Worm (Caenorhabditis elegans) whole organism, midembryonic: ENCODE data around the gene T22B2.3.

Experiments
- cog-1 ChIP-seq: sonication (generic microtip); optimal IDR thresholded peaks from 2 replicates; lab custom pipeline; 2016; ENCODE audit warnings: missing genetic modification characterization, missing compliant biosample characterization
- flt-1 ChIP-seq: fragments of 200-800 bp; sonication (Bioruptor generic); IDR thresholded peaks from 2 replicates; pipeline ENCODE4 v1.3.6; 2022; ENCODE audit warnings: missing genetic modification characterization, missing compliant biosample characterization
- klf-2 ChIP-seq: fragments of 200-800 bp; sonication (Bioruptor generic); conservative IDR thresholded peaks from 2 replicates; pipeline ENCODE4 v1.3.6; 2022; ENCODE audit warnings: missing genetic modification reagents, missing genetic modification characterization, missing compliant biosample characterization
- ref-1 ChIP-seq: fragments of 200-800 bp; sonication (Bioruptor generic); conservative IDR thresholded peaks from 2 replicates; pipeline ENCODE4 v1.3.6; 2022; ENCODE audit warnings: missing genetic modification reagents, missing genetic modification characterization, missing compliant biosample characterization

- TF ChIP-seq klf-2 (GFP tag; lab: Robert Waterston, UW): no peak
- TF ChIP-seq ref-1: no peak
- no peak for TF ChIP-seq flt-1 (GFP tag; lab: Robert Waterston, UW)
- TF ChIP-seq cog-1 (tag; lab: Kevin White, UChicago): no peak
These were observed 5.8 kb upstream of the T22B2.3 start, which contains the start of gene T22B2.5 for ce11 chrX:3911280-3911679.
